Worm (Caenorhabditis elegans): ENCODE measurements around the gene clec-252.

The clec-252 gene

DNA sequence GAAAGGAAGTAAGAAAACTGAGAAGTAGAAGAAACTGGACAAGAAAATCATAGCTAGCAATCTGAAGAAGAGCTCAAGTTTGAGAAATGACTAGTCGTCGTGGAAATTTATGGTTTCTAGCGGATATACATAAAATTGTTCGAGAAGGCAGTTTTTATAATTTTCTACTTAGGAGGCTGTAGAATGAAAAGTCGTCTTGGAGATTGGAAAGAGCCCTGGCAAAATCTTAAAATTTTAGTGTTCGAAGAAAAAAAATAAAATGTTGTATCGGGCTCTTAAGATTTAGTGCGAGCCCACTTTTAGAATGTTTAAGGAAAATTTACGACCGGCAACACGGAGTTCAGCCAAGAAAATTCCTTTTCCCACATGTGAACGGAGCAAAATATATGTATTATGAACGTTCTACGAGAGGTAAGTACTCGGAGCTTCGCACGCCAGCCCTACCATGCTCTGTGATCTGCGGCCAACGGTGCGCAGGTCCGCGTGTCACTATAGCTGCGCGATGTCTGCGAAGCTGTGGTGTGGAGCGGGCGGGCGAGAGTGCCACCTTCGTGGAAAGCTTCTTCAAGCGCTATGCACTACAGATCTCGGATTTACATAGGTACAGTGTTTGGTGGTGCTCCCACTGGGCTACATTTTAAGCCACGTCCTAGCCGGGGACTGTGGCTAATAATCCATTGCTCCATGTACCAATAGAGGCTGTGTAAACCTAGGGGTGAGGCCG lies 1.5 kb downstream of the clec-252 start, which contains the start of gene clec-251:
Gene clec-251 (minus strand): TSS at position 51 of the 724 bp plus-strand sequence.
- TF ChIP-seq aha-1 (tag) (peak; percentile 35), ZK337.2 (GFP tag; IDR thresholded peaks at IDR 0.05) (no peak), set-16 (GFP tag; IDR thresholded peaks at IDR 0.05) (peak; percentile 51; the same call in 1 of the 2 replicates)

DNA sequence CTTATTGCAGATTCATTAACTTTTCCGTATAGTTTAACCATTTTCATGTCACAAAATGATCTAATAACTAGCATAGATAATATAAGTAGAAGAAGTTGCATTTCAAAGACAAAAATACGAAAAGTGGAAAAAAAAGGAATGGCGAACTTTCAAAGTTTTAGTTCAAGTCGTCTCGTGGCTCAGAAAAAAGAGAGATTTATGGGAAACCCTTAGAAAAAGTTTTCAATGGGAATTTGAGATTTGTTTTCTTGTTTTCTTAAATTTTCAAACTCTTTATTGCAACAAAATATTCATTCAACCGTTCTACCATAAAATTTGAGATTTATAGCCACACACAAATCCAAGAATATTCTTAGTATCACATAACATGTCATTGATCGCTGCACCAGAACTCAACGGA lies 6.5 kb downstream of the clec-252 start, which contains the start of gene clec-250:
Gene clec-250 (minus strand): TSS at position 101 of the 400 bp plus-strand sequence.
- no peak for TF ChIP-seq T26A8.4 (GFP tag; IDR thresholded peaks at IDR 0.05)
- no peak for TF ChIP-seq zfp-2 (tag; optimal IDR thresholded peaks at IDR 0.05)
- no peak for TF ChIP-seq unc-62 (GFP tag; optimal IDR thresholded peaks at IDR 0.05 in 1 of 2)
- TF ChIP-seq unc-62 (tag; optimal IDR thresholded peaks at IDR 0.05), result no peak
- TF ChIP-seq lin-38 (GFP tag; IDR thresholded peaks at IDR 0.05), result no peak
- TF ChIP-seq mxl-3 (GFP tag; optimal IDR thresholded peaks at IDR 0.05), result no peak
- TF ChIP-seq jun-1 (tag; optimal IDR thresholded peaks at IDR 0.05), result no peak
- TF ChIP-seq snpc-4 (tag; optimal IDR thresholded peaks at IDR 0.05), result no peak
- TF ChIP-seq skn-1 (tag; optimal IDR thresholded peaks at IDR 0.05), result no peak
- TF ChIP-seq daf-19 (GFP tag; conservative IDR thresholded peaks at IDR 0.05), result no peak
- TF ChIP-seq F37D6.2 (tag; optimal IDR thresholded peaks at IDR 0.05), result no peak
- no peak for TF ChIP-seq F10B5.3 (tag; optimal IDR thresholded peaks at IDR 0.05)
- TF ChIP-seq ctbp-1 (GFP tag; IDR thresholded peaks at IDR 0.05), result no peak
- TF ChIP-seq Y105C5A.15 (GFP tag; IDR thresholded peaks at IDR 0.05), result no peak
- no peak for TF ChIP-seq sdz-12 (GFP tag; optimal IDR thresholded peaks at IDR 0.05)
- no peak for TF ChIP-seq dve-1 (tag; optimal IDR thresholded peaks at IDR 0.05; ENCODE audit: insufficient read depth)
- TF ChIP-seq fos-1 (tag; optimal IDR thresholded peaks at IDR 0.05), result no peak
- TF ChIP-seq Y75B8A.6 (GFP tag; IDR thresholded peaks at IDR 0.05), result no peak
- no peak for TF ChIP-seq nhr-6 (tag; optimal IDR thresholded peaks at IDR 0.05)
- no peak for TF ChIP-seq daf-8 (GFP tag; IDR thresholded peaks at IDR 0.05)
- no peak for TF ChIP-seq egl-27 (tag; optimal IDR thresholded peaks at IDR 0.05)

DNA sequence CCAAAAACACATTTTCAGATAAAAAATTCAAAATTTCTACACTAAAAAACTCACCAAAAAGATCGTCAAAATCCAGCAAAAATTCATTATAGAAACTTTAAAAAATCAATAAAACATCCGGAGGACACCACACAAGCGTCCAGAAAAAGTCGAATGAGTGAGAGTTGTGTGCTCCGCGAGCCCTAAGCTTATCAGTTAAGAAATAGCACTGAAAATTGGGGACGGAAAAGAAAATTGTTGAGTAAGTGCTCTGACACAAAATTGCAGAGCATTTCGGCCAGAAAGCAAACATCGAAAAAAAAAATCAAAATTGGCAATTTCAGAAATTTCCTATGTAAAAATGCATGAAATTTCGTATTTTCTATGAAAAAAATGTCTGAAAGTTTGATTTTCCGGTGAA lies 11.0 kb downstream of the clec-252 start:
- no peak for TF ChIP-seq saeg-2 (GFP tag; IDR thresholded peaks at IDR 0.05)
- no peak for TF ChIP-seq F26F4.8 (GFP tag; conservative IDR thresholded peaks at IDR 0.05)
- TF ChIP-seq dve-1 (tag; optimal IDR thresholded peaks at IDR 0.05; ENCODE audit: insufficient read depth), result no peak
- no peak for TF ChIP-seq dpl-1 (GFP tag; optimal IDR thresholded peaks at IDR 0.05)
- TF ChIP-seq nhr-76 (tag; optimal IDR thresholded peaks at IDR 0.05), result no peak
- no peak for TF ChIP-seq set-16 (GFP tag; IDR thresholded peaks at IDR 0.05)
- peak; percentile 93 for TF ChIP-seq duxl-1 (tag; optimal IDR thresholded peaks at IDR 0.05; ENCODE audit: poor library complexity)
- peak; percentile 1 for TF ChIP-seq nhr-28 (tag; optimal IDR thresholded peaks at IDR 0.05)
- TF ChIP-seq F49E8.2 (tag; optimal IDR thresholded peaks at IDR 0.05; ENCODE audit: borderline replicate concordance), result no peak

DNA sequence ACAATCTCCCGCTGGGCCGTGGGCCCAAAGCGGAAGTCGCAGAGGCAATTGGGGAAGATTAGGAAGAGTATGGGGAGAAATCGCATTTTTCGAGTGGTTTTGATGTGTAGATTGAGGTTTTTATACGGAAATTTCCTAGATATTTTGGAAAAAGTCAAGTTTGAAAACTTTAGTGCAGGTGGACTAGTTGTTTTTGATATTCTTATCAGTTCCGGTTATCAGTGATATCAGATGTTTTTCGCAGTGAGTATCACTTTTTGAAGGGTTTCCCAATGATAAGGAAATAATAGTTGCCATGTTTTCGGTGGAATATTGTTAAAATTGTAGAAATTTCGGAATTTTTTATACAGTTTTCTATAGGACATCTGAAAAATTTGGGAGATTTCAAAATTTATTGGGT lies 14.2 kb downstream of the clec-252 start, which contains the start of gene scl-20:
Gene scl-20 (minus strand): TSS at position 101 of the 400 bp plus-strand sequence.
- TF ChIP-seq daf-16 (GFP tag; optimal IDR thresholded peaks at IDR 0.05) (no peak), daf-16 (tag; optimal IDR thresholded peaks at IDR 0.05) (no peak), set-16 (GFP tag; IDR thresholded peaks at IDR 0.05) (no peak), zag-1 (tag; optimal IDR thresholded peaks at IDR 0.05) (no peak), gei-8 (GFP tag; optimal IDR thresholded peaks at IDR 0.05) (no peak), nhr-102 (tag; optimal IDR thresholded peaks at IDR 0.05) (no peak), F37D6.2 (tag; optimal IDR thresholded peaks at IDR 0.05) (no peak), mes-2 (tag; optimal IDR thresholded peaks at IDR 0.05; ENCODE audit: poor library complexity, severe bottlenecking) (no peak), R02D3.7 (tag; optimal IDR thresholded peaks at IDR 0.05) (no peak), fos-1 (tag; optimal IDR thresholded peaks at IDR 0.05) (no peak), egl-27 (tag; optimal IDR thresholded peaks at IDR 0.05) (no peak), nhr-237 (tag; optimal IDR thresholded peaks at IDR 0.05) (no peak), T20F7.1 (GFP tag; optimal IDR thresholded peaks at IDR 0.05) (no peak)
